Worm (Caenorhabditis elegans) whole organism, L1 larva: ENCODE data around the gene C25F6.6.

Experiments used
- C04F5.9 ChIP-seq: sonication (generic microtip); optimal IDR thresholded peaks from 2 replicates; lab custom pipeline; 2016; ENCODE audit warnings: missing genetic modification characterization, missing compliant biosample characterization
- C16A3.4 ChIP-seq: fragments of 150-350 bp; optimal IDR thresholded peaks from 2 replicates; lab custom pipeline; 2014; ENCODE audit warnings: missing biosample characterization, missing genetic modification characterization
- F16B12.6 ChIP-seq: fragments of 150-350 bp; optimal IDR thresholded peaks from 2 replicates; lab custom pipeline; 2014; ENCODE audit warnings: missing biosample characterization, missing genetic modification characterization
- Y116A8C.19 ChIP-seq: sonication (generic microtip); optimal IDR thresholded peaks from 2 replicates; lab custom pipeline; 2016; ENCODE audit warnings: missing compliant biosample characterization, missing genetic modification characterization, borderline replicate concordance
- alr-1 ChIP-seq: fragments of 200-800 bp; sonication (Bioruptor generic); optimal IDR thresholded peaks from 2 replicates; lab custom pipeline; 2018; ENCODE audit warnings: borderline replicate concordance, mild to moderate bottlenecking, missing genetic modification characterization, missing compliant biosample characterization
- aly-2 ChIP-seq: fragments of 150-350 bp; optimal IDR thresholded peaks from 2 replicates; lab custom pipeline; 2014; ENCODE audit warnings: missing biosample characterization, missing genetic modification characterization
- ama-1 ChIP-seq: fragments of 150-350 bp; optimal IDR thresholded peaks from 2 replicates; lab custom pipeline; 2014
- blmp-1 ChIP-seq: fragments of 150-350 bp; optimal IDR thresholded peaks from 2 replicates; lab custom pipeline; 2014; ENCODE audit warnings: missing biosample characterization, missing genetic modification characterization
- ceh-63 ChIP-seq: fragments of 200-800 bp; sonication (Bioruptor generic); optimal IDR thresholded peaks from 2 replicates; lab custom pipeline; 2018; ENCODE audit warnings: mild to moderate bottlenecking, missing genetic modification characterization, missing compliant biosample characterization
- ceh-90 ChIP-seq: sonication (generic microtip); optimal IDR thresholded peaks from 2 replicates; lab custom pipeline; 2016; ENCODE audit warnings: missing genetic modification characterization, missing compliant biosample characterization
- ces-1 ChIP-seq: fragments of 150-350 bp; optimal IDR thresholded peaks from 2 replicates; lab custom pipeline; 2014; ENCODE audit warnings: missing biosample characterization, missing genetic modification reagents, missing genetic modification characterization
- dsc-1 ChIP-seq: sonication (generic microtip); optimal IDR thresholded peaks from 2 replicates; lab custom pipeline; 2016; ENCODE audit warnings: mild to moderate bottlenecking, missing genetic modification characterization, missing compliant biosample characterization
- ets-5 ChIP-seq: fragments of 200-800 bp; sonication (Bioruptor generic); IDR thresholded peaks from 2 replicates; pipeline ENCODE4 v1.3.6; 2022; ENCODE audit warnings: missing genetic modification characterization, missing compliant biosample characterization
- fkh-4 ChIP-seq: sonication (generic microtip); optimal IDR thresholded peaks from 2 replicates; lab custom pipeline; 2016; ENCODE audit warnings: missing compliant biosample characterization, missing genetic modification characterization, borderline replicate concordance
- fos-1 ChIP-seq: fragments of 150-350 bp; optimal IDR thresholded peaks from 2 replicates; lab custom pipeline; 2014; ENCODE audit warnings: missing biosample characterization, missing genetic modification characterization
- grh-1 ChIP-seq: fragments of 200-800 bp; sonication (Bioruptor generic); IDR thresholded peaks from 2 replicates; pipeline ENCODE4 v1.3.6; 2022; ENCODE audit warnings: missing genetic modification reagents, missing genetic modification characterization, missing compliant biosample characterization
- irx-1 ChIP-seq: sonication (generic microtip); optimal IDR thresholded peaks from 2 replicates; lab custom pipeline; 2016; ENCODE audit warnings: missing genetic modification characterization, missing compliant biosample characterization
- lin-15B ChIP-seq: fragments of 150-350 bp; sonication (generic microtip); optimal IDR thresholded peaks from 3 replicates; lab custom pipeline; 2014; ENCODE audit warnings: missing biosample characterization, missing genetic modification characterization
- lin-35 ChIP-seq, 2 experiments: fragments of 150-350 bp; optimal IDR thresholded peaks; 2 replicates each; lab custom pipeline; 2014; ENCODE audit warnings: missing biosample characterization in 2 of 2, missing genetic modification characterization in 2 of 2, missing genetic modification reagents in 2 of 2
- lir-3 ChIP-seq: sonication (generic microtip); optimal IDR thresholded peaks from 2 replicates; lab custom pipeline; 2016; ENCODE audit warnings: mild to moderate bottlenecking, missing genetic modification characterization, moderate library complexity, missing compliant biosample characterization; ENCODE audit not compliant: poor library complexity
- lsy-2 ChIP-seq, 2 experiments: fragments of 150-350 bp; optimal IDR thresholded peaks; 2 replicates each; lab custom pipeline; 2014; ENCODE audit warnings: missing biosample characterization in 2 of 2, missing genetic modification characterization in 2 of 2
- mab-9 ChIP-seq: fragments of 200-800 bp; sonication (Bioruptor generic); IDR thresholded peaks from 2 replicates; pipeline ENCODE4 v1.3.6; 2022; ENCODE audit warnings: missing genetic modification reagents, missing genetic modification characterization, missing compliant biosample characterization
- mdl-1 ChIP-seq, 2 experiments: fragments of 150-350 bp; optimal IDR thresholded peaks; 2 replicates each; lab custom pipeline; 2014 to 2017; ENCODE audit warnings: missing biosample characterization in 2 of 2, missing genetic modification characterization in 2 of 2, inconsistent platforms in 1 of 2
- mef-2 ChIP-seq: fragments of 150-350 bp; optimal IDR thresholded peaks from 2 replicates; lab custom pipeline; 2014; ENCODE audit warnings: missing biosample characterization, missing genetic modification characterization
- mep-1 ChIP-seq: fragments of 150-350 bp; optimal IDR thresholded peaks from 2 replicates; lab custom pipeline; 2014; ENCODE audit warnings: missing biosample characterization, missing genetic modification characterization
- nhr-11 ChIP-seq: fragments of 150-350 bp; optimal IDR thresholded peaks from 2 replicates; lab custom pipeline; 2014; ENCODE audit warnings: missing biosample characterization, missing genetic modification characterization
- nhr-12 ChIP-seq: sonication (generic microtip); optimal IDR thresholded peaks from 2 replicates; lab custom pipeline; 2017; ENCODE audit warnings: missing biosample characterization, missing genetic modification characterization
- nhr-19 ChIP-seq: fragments of 200-800 bp; sonication (Bioruptor generic); conservative IDR thresholded peaks from 2 replicates; pipeline ENCODE4 v1.3.6; 2022; ENCODE audit warnings: missing genetic modification characterization, missing compliant biosample characterization
- nhr-20 ChIP-seq: sonication (generic microtip); optimal IDR thresholded peaks from 2 replicates; lab custom pipeline; 2016; ENCODE audit warnings: mild to moderate bottlenecking, missing genetic modification characterization, missing compliant biosample characterization
- nhr-237 ChIP-seq: fragments of 150-350 bp; optimal IDR thresholded peaks from 2 replicates; lab custom pipeline; 2014; ENCODE audit warnings: missing biosample characterization, missing genetic modification characterization
- nhr-28 ChIP-seq: fragments of 150-350 bp; optimal IDR thresholded peaks from 2 replicates; lab custom pipeline; 2014; ENCODE audit warnings: missing biosample characterization, missing genetic modification characterization
- nhr-76 ChIP-seq: sonication (generic microtip); optimal IDR thresholded peaks from 2 replicates; lab custom pipeline; 2017; ENCODE audit warnings: missing biosample characterization, missing genetic modification characterization
- nhr-77 ChIP-seq: fragments of 150-350 bp; optimal IDR thresholded peaks from 2 replicates; lab custom pipeline; 2014; ENCODE audit warnings: missing biosample characterization, missing genetic modification characterization
- nhr-84 ChIP-seq: sonication (generic microtip); optimal IDR thresholded peaks from 2 replicates; lab custom pipeline; 2017; ENCODE audit warnings: missing biosample characterization, missing genetic modification characterization
- nhr-85 ChIP-seq: sonication (generic microtip); peaks from one replicate; lab custom pipeline; 2016; ENCODE audit warnings: missing genetic modification characterization, inconsistent platforms, missing compliant biosample characterization
- nhr-90 ChIP-seq: sonication (generic microtip); optimal IDR thresholded peaks from 2 replicates; lab custom pipeline; 2016; ENCODE audit warnings: mild to moderate bottlenecking, missing genetic modification characterization, missing compliant biosample characterization; ENCODE audit not compliant: poor library complexity
- rnt-1 ChIP-seq: sonication (generic microtip); optimal IDR thresholded peaks from 2 replicates; lab custom pipeline; 2016; ENCODE audit warnings: mild to moderate bottlenecking, missing genetic modification characterization, moderate library complexity, missing compliant biosample characterization
- skn-1 ChIP-seq: fragments of 150-350 bp; optimal IDR thresholded peaks from 2 replicates; lab custom pipeline; 2014; ENCODE audit warnings: missing biosample characterization, missing genetic modification characterization
- swsn-7 ChIP-seq: sonication (generic microtip); optimal IDR thresholded peaks from 2 replicates; lab custom pipeline; 2016; ENCODE audit warnings: missing genetic modification characterization, missing compliant biosample characterization
- unc-30 ChIP-seq: sonication (generic microtip); optimal IDR thresholded peaks from 2 replicates; lab custom pipeline; 2017; ENCODE audit warnings: missing biosample characterization, missing genetic modification characterization
- unc-86 ChIP-seq: sonication (generic microtip); optimal IDR thresholded peaks from 2 replicates; lab custom pipeline; 2016; ENCODE audit warnings: missing genetic modification characterization, missing compliant biosample characterization
- unc-98 ChIP-seq: fragments of 200-800 bp; sonication (Bioruptor generic); IDR thresholded peaks from 2 replicates; pipeline ENCODE4 v1.3.6; 2022; ENCODE audit warnings: missing genetic modification characterization, missing compliant biosample characterization
- xbp-1 ChIP-seq: sonication (generic microtip); optimal IDR thresholded peaks from 2 replicates; lab custom pipeline; 2016; ENCODE audit warnings: missing genetic modification characterization, missing compliant biosample characterization

C25F6.6 gene

DNA sequence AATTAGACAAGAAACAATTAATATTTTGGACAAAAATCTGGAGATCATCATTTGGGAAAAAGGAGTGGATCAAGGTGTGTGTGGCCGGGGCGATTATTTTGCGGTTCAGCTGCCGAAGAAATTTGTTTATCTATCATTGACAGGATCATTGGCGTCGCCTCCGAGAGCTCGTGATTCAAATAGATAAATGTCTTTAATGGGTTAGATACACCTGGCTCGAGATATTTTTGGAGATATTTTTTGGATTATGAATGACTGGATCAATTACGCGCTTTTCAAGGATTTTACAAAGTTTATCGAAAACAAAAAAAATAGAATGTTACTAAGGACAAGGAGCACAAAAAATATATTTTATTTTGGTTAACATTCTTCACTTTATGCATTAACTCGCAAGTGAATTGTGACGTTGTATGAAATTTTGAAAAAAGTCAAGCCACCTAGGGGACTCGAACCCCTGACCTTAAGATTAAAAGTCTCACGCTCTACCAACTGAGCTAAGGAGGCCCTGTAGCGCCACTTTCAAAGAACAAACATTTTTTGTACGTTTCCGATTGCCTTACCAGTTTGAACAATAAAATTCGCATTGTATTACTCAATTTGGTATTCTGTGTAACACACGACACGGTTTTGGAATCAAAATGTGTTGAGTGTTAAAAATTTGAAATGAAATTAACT is at the start of gene C25F6.6:
Gene C25F6.6, minus strand, starts transcription at position 51 of the 675 bp plus-strand sequence.
- TF ChIP-seq nhr-84 (tag; lab: Kevin White, UChicago) (no peak), mdl-1 (tag; optimal IDR thresholded peaks at IDR 0.05; lab: Kevin White, UChicago) (peak in 1 of 2 experiments; percentile 17), mef-2 (tag; lab: Kevin White, UChicago) (no peak), unc-30 (tag; lab: Kevin White, UChicago) (no peak), nhr-90 (tag; lab: Kevin White, UChicago) (peak; percentile 43), nhr-77 (tag; lab: Kevin White, UChicago) (peak; percentile 14), nhr-12 (tag; lab: Kevin White, UChicago) (no peak), nhr-76 (tag; lab: Kevin White, UChicago) (no peak), nhr-237 (no peak), ceh-63 (GFP tag; lab: Kevin White, UChicago) (no peak), mep-1 (no peak), ceh-90 (tag; lab: Kevin White, UChicago) (no peak), nhr-85 (tag; lab: Kevin White, UChicago) (peak; percentile 34), lin-35 (GFP tag; optimal IDR thresholded peaks at IDR 0.05; lab: Kevin White, UChicago) (peak in 1 of 2 experiments; percentile 10), C16A3.4 (tag; lab: Kevin White, UChicago) (peak; percentile 40), nhr-11 (tag; lab: Kevin White, UChicago) (no peak), swsn-7 (no peak), ces-1 (GFP tag; lab: Kevin White, UChicago) (no peak), nhr-19 (GFP tag; lab: Robert Waterston, UW) (no peak), irx-1 (no peak), blmp-1 (tag; lab: Kevin White, UChicago) (peak; percentile 4), C04F5.9 (no peak)

- TF ChIP-seq blmp-1 (tag; lab: Kevin White, UChicago) (peak; percentile 4), lin-35 (GFP tag; optimal IDR thresholded peaks at IDR 0.05; lab: Kevin White, UChicago) (no peak)
Observed at ce11 chrX:5492820-5493382, 42.3 kb upstream of the C25F6.6 start, which contains the start of the genes bus-8A and bus-8B. bus-8A (plus strand) TSS chrX:5492915. bus-8B (plus strand) TSS chrX:5493332.

ce11 chrX:5489538-5489937 is 38.9 kb upstream of the C25F6.6 start, which contains the start of gene F55D1.1:
F55D1.1 (plus strand) TSS chrX:5489838.
- TF ChIP-seq unc-86 (tag; lab: Kevin White, UChicago) (no peak), lir-3 (tag; lab: Kevin White, UChicago) (no peak), fkh-4 (tag; lab: Kevin White, UChicago) (no peak)

DNA sequence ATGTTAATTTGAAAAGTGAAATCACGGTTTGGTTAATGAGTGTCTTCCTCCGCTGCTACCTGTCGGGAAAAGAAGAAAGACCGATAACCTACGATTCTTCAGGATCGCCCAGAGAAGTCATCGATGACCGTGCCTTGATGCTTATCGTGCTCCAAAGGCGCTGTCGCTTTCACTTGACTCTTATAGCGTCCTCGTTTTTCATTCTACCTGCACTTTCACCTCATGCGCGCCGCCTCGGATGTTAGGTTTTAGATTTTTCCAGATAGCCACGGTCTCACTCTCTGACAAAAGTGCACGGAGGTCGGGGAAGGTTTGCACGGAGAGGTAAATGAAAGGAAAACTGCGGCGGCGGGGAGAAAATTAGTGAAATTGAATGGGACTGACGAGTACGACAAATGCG is 38.2 kb upstream of the C25F6.6 start:
- TF ChIP-seq rnt-1 (tag; lab: Kevin White, UChicago) (no peak), blmp-1 (tag; lab: Kevin White, UChicago) (peak; percentile 88), aly-2 (tag; lab: Kevin White, UChicago) (no peak)
- TF ChIP-seq, all 84 proteins: peak for 1

ce11 chrX:5485931-5486537 is 35.4 kb upstream of the C25F6.6 start, which contains the start of gene C25F6.1:
C25F6.1 (plus strand) TSS chrX:5486487.
- TF ChIP-seq ets-5: no peak
- TF ChIP-seq xbp-1: peak; percentile 34
- TF ChIP-seq grh-1: no peak
- TF ChIP-seq alr-1 (tag; lab: Kevin White, UChicago): no peak
- no peak for TF ChIP-seq fos-1 (tag; lab: Kevin White, UChicago)
- no peak for TF ChIP-seq aly-2 (tag; lab: Kevin White, UChicago)
- TF ChIP-seq nhr-28 (tag; lab: Kevin White, UChicago): no peak
- TF ChIP-seq Y116A8C.19 (tag; lab: Kevin White, UChicago): no peak
- peak; percentile 33 for TF ChIP-seq rnt-1 (tag; lab: Kevin White, UChicago)
- peak; percentile 0 to 58 for TF ChIP-seq lsy-2 (tag; optimal IDR thresholded peaks at IDR 0.05; lab: Kevin White, UChicago)
- no peak for TF ChIP-seq C04F5.9
- TF ChIP-seq F16B12.6 (tag; lab: Kevin White, UChicago): no peak
- TF ChIP-seq lin-15B (tag; lab: Kevin White, UChicago): no peak
- TF ChIP-seq nhr-77 (tag; lab: Kevin White, UChicago): no peak
- TF ChIP-seq unc-98: no peak
- no peak for TF ChIP-seq ces-1 (GFP tag; lab: Kevin White, UChicago)
- TF ChIP-seq mab-9 (GFP tag; lab: Robert Waterston, UW): no peak
- TF ChIP-seq ama-1: no peak
- peak; percentile 5 for TF ChIP-seq dsc-1 (tag; lab: Kevin White, UChicago)
- peak; percentile 35 for TF ChIP-seq nhr-20 (tag; lab: Kevin White, UChicago)
- TF ChIP-seq skn-1: no peak
